Worm (Caenorhabditis elegans): Measurements from ENCODE around the gene kel-8.

DNA sequence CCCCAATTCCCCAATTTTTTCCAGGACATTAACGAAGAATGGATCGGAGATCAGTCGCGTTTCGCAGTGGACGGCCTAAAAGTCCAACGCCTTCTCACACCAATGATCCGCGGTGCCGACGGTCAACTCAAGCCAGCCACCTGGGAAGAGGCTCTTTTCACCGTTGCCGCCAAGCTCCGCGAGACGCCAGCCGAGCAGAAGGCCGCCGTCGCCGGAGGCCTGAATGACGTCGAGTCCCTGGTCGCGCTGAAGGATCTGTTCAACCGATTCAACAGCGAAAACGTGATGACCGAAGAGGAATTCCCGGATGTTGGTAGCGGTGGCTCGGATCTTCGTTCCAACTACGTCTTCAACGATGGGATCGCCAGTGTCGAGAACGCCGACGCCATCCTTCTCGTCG lies 31.6 kb downstream of the kel-8 start:
- TF ChIP-seq unc-39 (tag; optimal IDR thresholded peaks at IDR 0.05) (no peak), ama-1 (optimal IDR thresholded peaks at IDR 0.05) (no peak), peb-1 (tag; optimal IDR thresholded peaks at IDR 0.05) (no peak), elt-1 (tag; optimal IDR thresholded peaks at IDR 0.05) (no peak), nhr-237 (tag; optimal IDR thresholded peaks at IDR 0.05) (no peak), sma-3 (GFP tag; optimal IDR thresholded peaks at IDR 0.05) (no peak), egl-27 (tag; optimal IDR thresholded peaks at IDR 0.05) (no peak), elt-3 (tag; optimal IDR thresholded peaks at IDR 0.05) (no peak)

All from whole organism, L2 larva.